Fruit fly (Drosophila melanogaster): ENCODE measurements around the gene Ras64B.

The Ras64B gene

DNA sequence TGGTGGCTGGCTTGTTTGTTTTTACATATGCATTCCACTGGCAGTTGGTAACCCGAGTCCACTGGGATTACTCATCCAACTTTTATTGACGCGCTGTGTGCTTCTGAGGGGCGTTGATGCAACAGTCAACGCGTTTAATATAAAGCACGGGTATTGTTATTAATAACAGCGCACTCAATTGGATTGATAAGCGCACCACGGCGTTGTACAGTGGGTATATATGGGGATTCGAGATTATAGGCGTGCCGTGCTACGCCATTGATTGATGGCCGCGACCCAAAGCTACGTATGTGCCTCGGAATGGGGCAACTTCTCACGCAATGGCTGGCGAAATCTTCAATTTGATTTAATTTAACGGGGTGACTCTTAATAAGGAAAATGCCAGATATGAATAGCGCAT, 31.8 kb upstream of the Ras64B start (continued):
- TF ChIP-seq pum (GFP tag; optimal IDR thresholded peaks at IDR 0.05) (no peak), zfh2 (GFP tag; optimal IDR thresholded peaks at IDR 0.05) (no peak), Lhr (GFP tag; optimal IDR thresholded peaks at IDR 0.05) (no peak), CG6791 (GFP tag; IDR thresholded peaks at IDR 0.05; ENCODE audit: partially characterized antibody) (no peak), Med (GFP tag) (peak; percentile 52), tll (GFP tag; optimal IDR thresholded peaks at IDR 0.05) (no peak), CG18619 (GFP tag; optimal IDR thresholded peaks at IDR 0.05) (no peak), CG16779 (GFP tag; IDR thresholded peaks at IDR 0.05) (no peak), Sry-δ (GFP tag; optimal IDR thresholded peaks at IDR 0.05) (no peak), CG33213 (GFP tag; optimal IDR thresholded peaks at IDR 0.05) (no peak), Bgb (GFP tag; IDR thresholded peaks at IDR 0.05; ENCODE audit: partially characterized antibody) (no peak), ara (GFP tag; IDR thresholded peaks at IDR 0.05) (0 out of 2 replicates have a peak, but pooled peaks have one; percentile 7), CG12391 (tag; optimal IDR thresholded peaks at IDR 0.05) (no peak), gce (GFP tag; IDR thresholded peaks at IDR 0.05) (no peak), ftz-f1 (GFP tag; optimal IDR thresholded peaks at IDR 0.05) (no peak), CG11560 (tag; IDR thresholded peaks at IDR 0.05) (no peak), CG10654 (GFP tag; optimal IDR thresholded peaks at IDR 0.05) (no peak), CG7745 (tag; optimal IDR thresholded peaks at IDR 0.05) (no peak), CG15479 (GFP tag; optimal IDR thresholded peaks at IDR 0.05) (no peak), run (tag; optimal IDR thresholded peaks at IDR 0.05) (no peak), CG8290 (GFP tag; optimal IDR thresholded peaks at IDR 0.05) (no peak), CG8290 (tag; optimal IDR thresholded peaks at IDR 0.05) (peak in 1 of 2 experiments; percentile 27), nerfin-1 (tag; optimal IDR thresholded peaks at IDR 0.05) (no peak), p53 (GFP tag; optimal IDR thresholded peaks at IDR 0.05) (no peak), CG34224 (GFP tag; IDR thresholded peaks at IDR 0.05; ENCODE audit: partially characterized antibody) (no peak), sim (GFP tag; IDR thresholded peaks at IDR 0.05) (no peak), CG16813 (GFP tag; IDR thresholded peaks at IDR 0.05; ENCODE audit: partially characterized antibody) (no peak), knrl (GFP tag; IDR thresholded peaks at IDR 0.05; ENCODE audit: partially characterized antibody) (no peak), CG32767 (GFP tag; IDR thresholded peaks at IDR 0.05) (no peak), mld (GFP tag; IDR thresholded peaks at IDR 0.05; ENCODE audit: partially characterized antibody) (no peak), Camta (GFP tag; optimal IDR thresholded peaks at IDR 0.05) (no peak), Trl (optimal IDR thresholded peaks at IDR 0.05) (no peak), Trl (GFP tag; optimal IDR thresholded peaks at IDR 0.05) (no peak), chn (GFP tag; optimal IDR thresholded peaks at IDR 0.05) (no peak), CG12236 (GFP tag; optimal IDR thresholded peaks at IDR 0.05) (no peak), sug (tag; optimal IDR thresholded peaks at IDR 0.05) (no peak), CG17359 (tag; optimal IDR thresholded peaks at IDR 0.05) (peak; percentile 5), CG3726 (GFP tag; IDR thresholded peaks at IDR 0.05) (no peak), CG7372 (GFP tag; IDR thresholded peaks at IDR 0.05) (no peak), Deaf1 (tag; optimal IDR thresholded peaks at IDR 0.05) (no peak), Optix (GFP tag; IDR thresholded peaks at IDR 0.05) (no peak), Mes4 (GFP tag; optimal IDR thresholded peaks at IDR 0.05) (no peak)

All from whole organism, embryonic.